Fruit fly (Drosophila melanogaster) S2 (cell line): Measurements from ENCODE around the gene TORIP.

ENCODE experiments used
- CG8478 ChIP-seq: fragments of >200 bp; optimal IDR thresholded peaks from 2 replicates; lab custom pipeline; 2018
- CTCF ChIP-seq, 2 experiments: fragments of >200 bp; optimal IDR thresholded peaks; 2 replicates each; lab custom pipeline; 2018

DNA sequence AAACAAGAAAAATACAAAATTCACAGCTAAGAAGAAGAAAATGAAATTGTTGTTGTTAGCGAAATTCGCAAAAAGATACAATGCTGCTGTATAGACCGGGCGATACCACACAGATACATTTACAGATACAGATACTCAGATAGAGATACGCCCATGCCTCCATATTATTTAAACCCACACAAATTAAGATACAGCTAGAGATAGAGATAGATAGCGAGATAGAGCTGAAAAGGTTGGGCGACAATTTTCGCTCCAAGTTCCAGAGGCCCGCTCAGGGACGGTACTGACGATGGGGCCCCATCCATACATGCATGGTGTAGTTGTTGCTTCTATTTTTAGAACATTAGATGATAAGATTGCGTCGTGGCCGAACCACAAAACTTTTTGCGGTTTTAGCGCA, 17.2 kb downstream of the TORIP start:
- TF ChIP-seq CG8478: no peak
- TF ChIP-seq CTCF (optimal IDR thresholded peaks at IDR 0.05; lab: Kevin White, UChicago): no peak
